Worm (Caenorhabditis elegans) whole organism, dauer: ENCODE data around the gene ZK829.3.

Experiments used
- unc-62 ChIP-seq: sonication (generic microtip); optimal IDR thresholded peaks from 2 replicates; lab custom pipeline; 2017; ENCODE audit warnings: missing biosample characterization, missing genetic modification reagents, missing genetic modification characterization

The ZK829.3 gene

DNA sequence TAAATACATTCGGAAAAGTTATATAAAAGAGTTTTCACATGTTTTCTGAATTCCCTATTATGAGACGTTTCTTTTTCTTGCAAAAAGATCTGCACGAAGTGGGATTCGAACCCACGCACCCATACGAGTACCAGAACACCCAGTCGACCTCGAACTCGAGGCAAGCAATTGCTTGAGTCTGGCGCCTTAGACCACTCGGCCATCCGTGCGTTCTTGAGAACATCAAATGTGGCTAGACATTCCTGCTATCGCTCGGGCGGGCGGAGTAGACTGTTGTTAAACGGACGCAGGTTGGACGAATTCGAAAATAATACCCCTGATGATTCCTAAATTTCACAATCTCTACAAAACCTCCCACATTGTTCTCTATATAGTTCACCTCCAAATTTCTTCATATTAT is 17.1 kb downstream of the ZK829.3 start:
- TF ChIP-seq unc-62 (GFP tag; lab: Kevin White, UChicago), result no peak

DNA sequence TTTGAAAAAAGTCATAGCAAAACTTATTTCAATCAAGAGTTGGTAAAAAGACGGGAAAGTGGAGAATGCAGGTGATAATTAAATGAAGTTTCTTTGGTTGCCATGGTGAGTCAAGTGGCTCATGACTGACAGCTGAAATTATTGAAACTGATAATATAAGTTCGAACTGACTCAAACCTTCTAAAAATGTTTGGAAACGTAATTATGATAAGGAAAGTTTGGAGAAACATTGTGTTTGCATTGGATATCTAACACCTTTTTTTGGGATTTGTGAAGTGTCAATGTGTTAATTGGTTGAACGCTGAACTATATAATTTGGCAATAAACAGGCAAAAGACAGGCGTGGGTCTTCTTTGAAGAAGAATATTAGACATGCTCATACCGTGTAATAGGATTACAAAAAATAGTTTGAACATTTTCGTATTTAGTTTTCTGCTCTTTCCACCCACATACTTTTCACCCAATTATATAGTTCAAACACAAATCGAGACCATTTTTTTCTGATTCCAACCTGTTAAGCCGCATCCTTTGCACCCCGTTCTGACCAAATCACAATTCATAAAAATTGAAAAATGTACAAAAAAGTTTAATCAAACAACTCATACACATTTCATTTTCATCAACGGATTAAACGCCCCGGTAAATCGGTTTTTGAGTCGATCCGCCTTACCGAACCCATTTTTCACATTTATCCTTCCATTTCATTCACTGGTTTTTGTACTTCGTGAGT is 20.0 kb downstream of the ZK829.3 start, which contains the start of the genes srlf-33 and srlf-32:
Gene srlf-33, minus strand, starts transcription at position 101 of the 730 bp plus-strand sequence.
Gene srlf-32, plus strand, starts transcription at position 680 of the 730 bp plus-strand sequence.
- no peak for TF ChIP-seq unc-62 (GFP tag; lab: Kevin White, UChicago)

DNA sequence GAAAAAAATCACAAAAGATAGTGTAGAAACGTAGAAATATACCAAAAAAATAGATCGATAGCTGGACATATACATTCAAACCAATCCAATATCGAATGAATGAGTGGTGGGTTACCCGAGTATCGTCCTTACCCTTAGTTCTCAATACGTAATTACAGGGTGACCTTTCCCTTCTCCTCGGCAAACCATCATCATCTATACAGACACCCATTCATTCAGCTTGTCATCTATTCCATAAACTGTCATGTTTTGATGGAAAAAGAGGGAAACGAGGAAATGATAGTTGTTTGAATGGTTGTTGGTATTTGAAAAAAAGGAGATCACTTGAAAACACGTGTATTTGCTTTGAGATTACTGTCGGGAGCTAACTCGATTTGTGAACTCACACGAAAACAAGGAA is 21.4 kb downstream of the ZK829.3 start:
- TF ChIP-seq unc-62 (GFP tag; lab: Kevin White, UChicago), result no peak

DNA sequence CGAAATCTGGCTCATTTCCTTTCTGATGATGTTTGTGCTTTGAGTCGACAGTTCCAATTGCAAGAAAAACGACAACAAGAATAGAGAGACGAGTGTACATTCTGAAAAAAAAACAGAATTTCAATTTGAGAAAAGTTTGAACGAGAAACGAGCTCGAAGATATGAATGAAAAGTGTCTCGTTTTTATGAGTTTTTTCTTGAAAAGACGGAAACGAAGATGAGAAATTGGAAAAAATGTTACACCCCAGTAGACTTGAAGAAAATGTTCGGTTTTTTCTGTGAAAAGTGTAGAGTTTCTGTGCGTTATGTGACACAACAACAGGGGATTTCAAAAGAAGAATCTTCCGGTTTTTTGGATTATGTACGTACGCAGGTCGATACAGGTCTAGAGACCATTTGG is 22.4 kb downstream of the ZK829.3 start, which contains the start of gene srlf-31:
Gene srlf-31, minus strand, starts transcription at position 101 of the 400 bp plus-strand sequence.
- TF ChIP-seq unc-62 (GFP tag; lab: Kevin White, UChicago), result no peak

DNA sequence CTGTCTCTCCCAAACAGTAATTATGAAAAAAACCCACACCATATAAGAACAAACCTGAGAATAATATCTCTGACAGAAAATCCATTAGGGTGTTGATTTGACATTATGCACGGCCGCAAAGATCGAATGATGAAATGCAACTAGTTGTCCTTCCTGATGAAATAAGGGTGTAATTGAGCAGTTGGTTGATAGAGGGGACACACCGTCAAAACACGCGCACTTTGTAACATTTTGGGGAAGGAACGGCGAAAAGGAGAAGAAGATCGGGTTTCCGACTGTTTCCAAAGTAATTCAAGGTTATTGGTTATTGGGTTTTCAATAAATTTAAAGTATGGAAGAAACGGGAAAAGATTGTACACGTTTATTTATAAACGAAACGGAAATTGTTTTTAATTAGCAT is 23.5 kb downstream of the ZK829.3 start, which contains the start of gene ZK822.1:
Gene ZK822.1, minus strand, starts transcription at position 121 of the 400 bp plus-strand sequence.
- TF ChIP-seq unc-62 (GFP tag; lab: Kevin White, UChicago), result no peak

DNA sequence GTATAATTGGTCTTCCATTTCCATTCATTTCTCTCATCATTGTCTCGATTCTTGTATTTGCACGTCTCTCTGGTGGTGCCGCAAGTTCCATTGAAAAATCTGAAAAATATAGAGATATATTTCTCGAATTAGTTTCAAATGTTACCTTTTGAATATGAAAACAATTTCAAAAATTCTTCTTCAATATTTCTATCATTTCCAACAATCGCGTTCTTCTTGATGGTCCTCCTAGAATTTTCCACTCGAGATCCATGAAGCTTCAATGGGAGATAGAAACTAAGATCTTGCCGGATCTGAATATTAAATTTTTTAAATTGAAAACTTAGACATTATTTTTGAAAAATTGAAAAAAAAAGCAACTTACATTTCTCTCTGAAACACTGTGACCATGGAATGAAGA is 26.5 kb downstream of the ZK829.3 start:
- no peak for TF ChIP-seq unc-62 (GFP tag; lab: Kevin White, UChicago)

DNA sequence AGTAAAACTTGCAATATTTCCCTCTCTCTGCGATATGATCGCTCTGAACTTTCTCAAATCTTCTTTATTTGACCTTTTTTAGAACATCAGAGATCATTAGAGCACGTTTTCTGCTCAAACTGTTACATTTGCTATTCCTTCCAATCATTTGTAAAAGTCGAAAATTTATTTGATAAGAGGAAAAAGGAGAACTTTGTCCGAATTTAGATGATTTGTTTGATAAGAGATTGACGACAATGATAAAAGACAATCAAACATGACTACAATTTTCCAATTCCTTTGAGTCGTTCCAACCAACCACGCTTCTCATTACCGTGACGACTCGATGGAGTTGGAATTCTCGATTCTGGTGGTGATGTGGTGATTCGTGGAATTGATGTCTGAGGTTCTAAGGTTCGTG is 27.6 kb downstream of the ZK829.3 start:
- TF ChIP-seq unc-62 (GFP tag; lab: Kevin White, UChicago), result no peak

DNA sequence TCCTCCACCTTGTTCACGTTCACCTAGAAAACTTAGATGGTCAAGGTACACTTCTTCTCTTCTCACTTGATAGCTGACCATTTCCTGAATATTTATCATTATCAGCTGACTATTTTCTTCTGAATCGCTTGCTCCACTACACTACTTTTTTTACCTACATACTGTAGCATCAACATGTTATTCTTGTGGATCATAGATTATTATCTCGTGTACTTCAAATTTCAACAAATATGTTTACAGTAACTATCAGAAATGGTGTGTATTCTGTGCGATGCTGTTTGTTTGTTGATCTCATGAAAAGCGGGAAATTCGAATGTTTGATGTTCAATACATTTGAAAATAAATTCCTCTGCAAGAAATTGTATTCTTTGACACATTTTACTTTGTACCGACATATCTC is 28.6 kb downstream of the ZK829.3 start, which contains the start of gene ZK822.10:
Gene ZK822.10, plus strand, starts transcription at position 231 of the 400 bp plus-strand sequence.
- TF ChIP-seq unc-62 (GFP tag; lab: Kevin White, UChicago), result no peak

DNA sequence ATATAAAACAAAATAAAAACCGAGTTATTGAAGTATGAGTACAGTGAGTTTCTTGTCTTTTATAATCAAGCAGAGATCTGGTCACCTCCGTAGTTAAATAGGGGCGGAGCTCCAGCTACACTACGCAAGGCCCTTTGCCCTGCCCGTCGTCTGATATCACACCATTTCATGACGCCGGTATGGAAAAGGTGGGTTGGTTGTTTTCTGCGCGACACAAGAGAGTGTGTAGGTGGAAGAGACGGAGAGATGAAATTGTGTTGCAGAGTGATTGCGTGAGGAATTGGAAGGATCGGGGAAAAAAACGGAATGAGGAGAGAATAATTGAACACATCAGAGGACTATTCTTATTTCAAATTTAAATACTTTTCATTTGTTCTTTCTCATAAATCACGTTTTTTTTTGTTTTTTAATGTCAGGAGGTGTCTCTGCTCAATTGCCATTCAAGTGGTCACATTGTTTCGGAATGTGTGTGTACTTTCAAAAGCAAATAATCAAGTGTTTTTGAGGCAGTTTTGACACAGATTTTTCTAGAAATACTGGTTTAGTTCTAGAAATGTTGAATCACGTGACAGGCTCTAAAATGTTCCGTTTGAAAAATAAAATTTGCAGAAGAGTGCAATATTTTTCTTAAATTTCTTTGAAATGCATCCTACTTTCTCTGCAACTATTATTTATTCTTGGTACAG is 29.6 kb downstream of the ZK829.3 start, which contains the start of gene ZK822.9:
Gene ZK822.9, plus strand, starts transcription at position 180 of the 686 bp plus-strand sequence.
- no peak for TF ChIP-seq unc-62 (GFP tag; lab: Kevin White, UChicago)

DNA sequence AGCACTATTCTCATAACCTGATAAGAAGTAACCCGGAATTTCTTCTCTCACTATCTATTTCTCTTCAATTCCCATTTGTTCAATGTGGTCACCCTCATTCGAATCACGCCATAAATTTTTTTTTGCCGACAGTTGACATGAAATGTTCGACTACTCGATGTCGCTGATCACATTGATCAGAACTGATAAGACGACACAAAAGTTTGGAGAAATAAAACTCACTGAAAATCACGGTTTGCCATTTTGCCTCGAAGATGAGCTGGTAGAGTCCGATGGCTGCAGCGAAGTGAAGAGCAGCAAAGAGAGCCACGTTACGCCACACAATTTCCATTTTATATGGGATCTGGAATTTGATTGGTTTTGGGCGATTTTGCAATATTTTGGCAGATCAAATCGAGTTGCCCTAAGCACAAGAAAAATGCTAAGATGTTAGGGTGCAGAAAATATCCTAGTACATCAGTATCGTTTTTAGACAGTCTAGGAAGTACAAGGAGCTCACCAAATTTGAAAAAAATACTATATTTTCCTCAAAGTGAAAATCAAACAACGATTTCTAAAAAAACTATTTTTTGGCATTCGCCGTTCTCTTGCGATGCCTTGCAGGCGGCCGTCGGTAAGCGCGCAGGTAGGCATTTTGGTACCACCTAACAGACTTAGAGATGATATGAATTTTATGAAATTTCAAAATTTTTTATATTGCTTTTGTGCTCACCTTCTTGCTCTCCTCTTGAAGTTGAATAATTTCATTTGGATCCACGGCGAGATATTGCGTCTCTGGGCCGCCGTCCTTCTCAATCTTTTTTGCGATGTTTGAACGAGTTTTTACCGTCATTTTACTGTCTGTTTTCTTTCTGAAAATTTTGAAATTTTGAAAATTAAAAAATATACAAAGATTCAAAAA is 30.4 kb downstream of the ZK829.3 start, which contains the start of gene fat-6:
Gene fat-6, minus strand, starts transcription at position 851 of the 901 bp plus-strand sequence.
- no peak for TF ChIP-seq unc-62 (GFP tag; lab: Kevin White, UChicago)

DNA sequence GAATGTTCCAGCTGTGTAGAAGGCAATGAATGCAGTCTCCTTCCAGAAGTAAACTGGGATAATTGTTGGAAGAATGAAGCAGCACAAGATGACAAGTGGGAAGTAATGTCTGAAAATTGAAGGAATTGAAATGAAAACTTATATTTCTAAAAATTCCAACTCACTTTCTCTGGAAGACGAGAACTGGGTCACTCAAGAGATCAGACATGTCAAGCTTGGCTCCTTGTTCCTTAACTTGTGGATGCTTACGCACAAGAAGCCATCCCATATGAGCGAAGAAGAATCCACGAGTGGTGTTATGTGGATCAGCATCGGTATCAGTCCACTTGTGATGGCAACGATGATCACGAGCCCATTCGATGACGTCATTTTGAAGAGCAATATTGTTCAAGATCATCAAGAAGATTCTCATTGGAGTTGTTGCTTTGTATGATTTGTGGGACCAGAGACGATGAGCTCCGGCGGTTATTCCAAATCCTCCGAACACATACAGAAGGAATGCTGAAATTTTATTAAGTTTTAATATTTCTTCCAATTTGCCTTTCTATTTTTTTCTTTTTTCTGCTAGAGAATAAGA is 31.2 kb downstream of the ZK829.3 start:
- no peak for TF ChIP-seq unc-62 (GFP tag; lab: Kevin White, UChicago)

DNA sequence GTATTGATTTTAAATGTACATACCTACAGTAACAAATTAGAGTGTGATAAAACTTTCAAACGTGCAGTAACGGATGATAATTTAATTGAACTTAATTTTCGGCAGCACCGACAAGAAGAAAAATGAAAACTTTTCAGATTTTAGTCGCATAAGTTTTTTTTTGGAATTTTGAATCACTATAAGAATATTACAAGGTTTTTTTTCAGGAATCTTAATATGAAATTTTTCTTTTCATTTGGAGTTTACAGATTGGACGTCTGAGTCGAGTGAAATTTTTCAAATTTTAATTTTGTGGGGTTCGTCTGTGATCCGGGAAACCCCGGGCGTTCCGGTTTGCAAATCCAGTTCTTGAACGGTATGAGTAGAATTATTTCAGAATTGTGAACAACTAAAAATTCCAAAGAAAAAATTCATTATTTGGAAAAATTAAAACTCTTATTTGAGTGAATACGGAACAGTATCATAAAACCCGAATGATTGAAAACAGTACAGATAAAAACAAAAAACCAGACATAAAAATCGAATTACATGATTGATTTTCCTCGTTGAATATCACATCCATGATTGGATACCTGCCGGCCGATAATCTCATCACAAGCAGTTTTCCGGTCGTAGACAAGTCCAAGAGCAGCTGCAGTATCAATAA is 32.1 kb downstream of the ZK829.3 start:
- TF ChIP-seq unc-62 (GFP tag; lab: Kevin White, UChicago), result no peak

DNA sequence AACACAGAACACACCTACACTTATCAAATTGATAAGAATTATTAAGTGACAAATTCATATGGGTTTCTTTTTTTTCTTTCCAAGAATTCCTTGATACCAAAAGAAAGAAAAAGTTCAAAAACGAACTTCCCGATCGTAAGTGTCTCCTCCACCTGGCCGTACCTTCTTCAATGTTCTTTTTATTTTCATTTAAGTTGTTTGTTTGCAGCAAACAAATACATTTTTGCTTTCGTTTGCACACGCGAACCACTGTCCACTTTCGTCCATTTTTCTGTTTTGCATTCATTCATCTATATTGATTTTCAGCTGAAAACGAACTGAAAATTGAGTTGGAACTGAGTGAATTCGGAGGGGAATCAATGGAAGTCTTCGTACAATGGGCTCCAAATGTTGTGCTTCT is 33.8 kb downstream of the ZK829.3 start, which contains the start of gene VZK822L.2:
Gene VZK822L.2, plus strand, starts transcription at position 301 of the 400 bp plus-strand sequence.
- no peak for TF ChIP-seq unc-62 (GFP tag; lab: Kevin White, UChicago)

DNA sequence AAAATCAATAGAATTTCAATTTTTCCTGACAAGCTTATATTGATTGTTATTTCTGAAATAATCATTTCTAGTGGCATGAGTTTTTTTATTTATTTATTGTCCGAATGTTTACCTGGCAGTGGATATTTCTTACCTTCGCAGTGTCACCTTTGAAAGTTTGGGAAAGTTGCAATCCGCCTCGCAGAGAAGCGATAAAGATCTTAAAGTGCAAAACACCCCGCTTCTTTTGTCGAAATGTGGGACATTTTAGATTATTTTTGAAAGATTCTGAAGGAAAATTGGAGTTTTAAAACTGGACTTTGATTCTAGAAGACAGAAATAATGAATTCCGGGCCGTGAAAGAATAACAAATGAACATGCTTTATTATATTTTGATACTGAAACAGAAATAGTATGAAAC is 36.8 kb downstream of the ZK829.3 start:
- TF ChIP-seq unc-62 (GFP tag; lab: Kevin White, UChicago), result no peak
